Worm (Caenorhabditis elegans): Measurements from ENCODE around the gene clec-128.

The clec-128 gene

DNA sequence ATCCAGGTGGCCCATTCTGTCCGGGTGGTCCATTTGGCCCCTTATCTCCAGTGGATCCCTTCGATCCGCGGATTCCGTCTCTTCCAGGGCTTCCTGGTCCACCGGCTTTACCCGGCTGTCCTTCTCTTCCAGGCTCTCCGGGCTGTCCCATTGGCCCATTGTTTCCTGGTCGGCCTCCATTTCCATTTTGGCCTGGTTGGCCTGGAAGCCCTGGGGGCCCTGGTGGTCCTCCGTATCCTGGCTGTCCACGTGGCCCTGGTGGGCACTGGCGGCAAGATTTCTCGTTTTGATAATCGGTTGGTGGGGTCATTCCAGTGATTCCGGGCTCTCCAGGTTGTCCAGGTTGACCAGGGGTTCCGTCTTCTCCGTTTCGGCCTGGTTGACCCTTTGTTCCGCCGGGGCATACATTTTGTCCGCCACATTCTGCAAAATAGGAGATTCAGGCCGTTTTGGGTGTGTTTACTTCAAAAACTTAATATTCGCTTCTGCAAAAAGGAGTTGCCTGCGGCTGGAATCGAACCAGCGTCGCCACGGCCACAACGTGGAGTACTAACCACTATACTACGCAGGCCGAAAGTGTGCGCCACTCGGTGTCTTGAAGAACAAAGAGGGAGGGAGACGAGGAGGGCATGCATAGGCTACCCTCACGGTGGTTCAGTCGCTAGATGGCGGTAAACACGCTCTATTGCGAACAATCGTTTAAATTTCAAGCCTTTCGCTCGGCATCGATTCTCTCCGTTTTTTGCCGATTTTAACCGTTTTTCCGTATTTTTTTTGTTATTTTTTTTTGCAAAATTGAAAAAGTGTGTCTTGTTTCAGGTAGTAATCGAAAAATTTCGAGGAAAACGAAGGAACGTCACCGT is 49.6 kb downstream of the clec-128 start, which contains the start of gene W09G10.9 (continued):
- TF ChIP-seq ZK185.1 (tag; optimal IDR thresholded peaks at IDR 0.05; ENCODE audit: poor library complexity, severe bottlenecking) (peak; percentile 71), nfyb-1 (GFP tag; IDR thresholded peaks at IDR 0.05) (peak; percentile 90), Y56A3A.18 (GFP tag; IDR thresholded peaks at IDR 0.05) (0 out of 2 replicates have a peak, but pooled peaks have one; percentile 15), hmg-1.2 (GFP tag; IDR thresholded peaks at IDR 0.05) (peak; percentile 93), lin-54 (GFP tag; optimal IDR thresholded peaks at IDR 0.05) (peak; percentile 45), Y53F4B.3 (GFP tag; IDR thresholded peaks at IDR 0.05) (peak; percentile 44; the same call in 1 of the 2 replicates), ztf-18 (tag; optimal IDR thresholded peaks at IDR 0.05) (peak; percentile 23), egrh-3 (GFP tag; IDR thresholded peaks at IDR 0.05) (peak; percentile 52), attf-5 (GFP tag; optimal IDR thresholded peaks at IDR 0.05) (peak; percentile 71), let-526 (GFP tag; IDR thresholded peaks at IDR 0.05) (peak; percentile 58; the same call in 1 of the 2 replicates), tbx-9 (tag; optimal IDR thresholded peaks at IDR 0.05; ENCODE audit: borderline replicate concordance) (no peak), F22D6.2 (tag; optimal IDR thresholded peaks at IDR 0.05) (no peak), bed-2 (GFP tag; IDR thresholded peaks at IDR 0.05) (no peak), attf-3 (GFP tag; conservative IDR thresholded peaks at IDR 0.05) (peak; percentile 72), C17E4.6 (GFP tag; IDR thresholded peaks at IDR 0.05) (0 out of 2 replicates have a peak, but pooled peaks have one; percentile 41), lsy-27 (tag; optimal IDR thresholded peaks at IDR 0.05; ENCODE audit: borderline replicate concordance, insufficient read depth) (no peak), snpc-4 (GFP tag; optimal IDR thresholded peaks at IDR 0.05) (peak; percentile 1), snpc-4 (tag; optimal IDR thresholded peaks at IDR 0.05) (peak in 2 of 4 experiments; percentile 47 to 52), chd-7 (tag; optimal IDR thresholded peaks at IDR 0.05) (peak; percentile 14), F23B12.7 (tag; optimal IDR thresholded peaks at IDR 0.05; ENCODE audit: insufficient read depth) (peak; percentile 57), xnd-1 (tag; optimal IDR thresholded peaks at IDR 0.05) (no peak), lsl-1 (GFP tag; optimal IDR thresholded peaks at IDR 0.05) (peak; percentile 56), B0261.1 (tag; optimal IDR thresholded peaks at IDR 0.05) (peak; percentile 84), Y79H2A.3 (GFP tag; conservative IDR thresholded peaks at IDR 0.05) (0 out of 2 replicates have a peak, but pooled peaks have one; percentile 65), snpc-1.1 (tag; optimal IDR thresholded peaks at IDR 0.05; ENCODE audit: insufficient read depth) (peak; percentile 11), madf-10 (tag; optimal IDR thresholded peaks at IDR 0.05) (peak; percentile 44), pbrm-1 (GFP tag; IDR thresholded peaks at IDR 0.05) (peak; percentile 91), T07F8.4 (tag; optimal IDR thresholded peaks at IDR 0.05) (no peak), F33H1.4 (GFP tag; IDR thresholded peaks at IDR 0.05) (peak; percentile 61), ccch-3 (GFP tag; optimal IDR thresholded peaks at IDR 0.05) (no peak), aptf-2 (GFP tag; conservative IDR thresholded peaks at IDR 0.05) (no peak), B0035.1 (tag; optimal IDR thresholded peaks at IDR 0.05) (peak; percentile 18), F52B5.7 (tag; optimal IDR thresholded peaks at IDR 0.05) (peak; percentile 28), ceh-27 (GFP tag; optimal IDR thresholded peaks at IDR 0.05) (peak; percentile 74), madf-3 (GFP tag; IDR thresholded peaks at IDR 0.05) (no peak), fkh-3 (tag; optimal IDR thresholded peaks at IDR 0.05) (no peak), bed-1 (GFP tag; IDR thresholded peaks at IDR 0.05) (no peak), cebp-1 (GFP tag; IDR thresholded peaks at IDR 0.05) (no peak), cebp-1 (tag; optimal IDR thresholded peaks at IDR 0.05) (peak; percentile 65), nfya-2 (GFP tag; IDR thresholded peaks at IDR 0.05) (no peak), nhr-90 (tag; optimal IDR thresholded peaks at IDR 0.05) (peak; percentile 44), snpc-1.3 (tag; optimal IDR thresholded peaks at IDR 0.05; ENCODE audit: insufficient read depth) (peak; percentile 52), Y95B8A.8 (GFP tag; IDR thresholded peaks at IDR 0.05) (peak; percentile 83)
